Worm (Caenorhabditis elegans) whole organism, midembryonic: ENCODE measurements around the gene cest-34.

Experiments
- cog-1 ChIP-seq: sonication (generic microtip); optimal IDR thresholded peaks from 2 replicates; lab custom pipeline; 2016; ENCODE audit warnings: missing genetic modification characterization, missing compliant biosample characterization
- flt-1 ChIP-seq: fragments of 200-800 bp; sonication (Bioruptor generic); IDR thresholded peaks from 2 replicates; pipeline ENCODE4 v1.3.6; 2022; ENCODE audit warnings: missing genetic modification characterization, missing compliant biosample characterization
- ztf-29 ChIP-seq: fragments of 200-800 bp; sonication (Bioruptor generic); IDR thresholded peaks from 2 replicates; pipeline ENCODE4 v1.3.6; 2022; ENCODE audit warnings: missing genetic modification reagents, missing genetic modification characterization, missing compliant biosample characterization

DNA sequence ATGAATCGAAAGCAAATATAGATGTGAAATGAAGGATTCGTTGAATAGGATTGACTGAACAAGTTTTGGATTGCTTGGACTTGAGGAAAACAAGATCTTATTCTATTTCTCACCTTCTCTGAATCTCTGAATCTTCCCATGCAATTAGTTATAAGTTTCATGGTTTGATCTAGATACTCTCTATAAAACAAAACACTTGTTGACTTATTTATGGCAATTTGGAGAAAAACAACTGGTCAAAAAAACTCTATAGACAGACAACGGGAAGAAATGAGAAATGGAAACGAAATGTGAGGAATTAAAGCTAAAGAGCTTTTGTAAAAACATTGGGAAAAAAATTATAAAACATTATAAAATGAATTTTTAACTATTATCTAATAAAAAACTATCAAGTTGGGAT, 18.1 kb downstream of the cest-34 start, which contains the start of gene W02F12.8:
- no peak for TF ChIP-seq flt-1
- TF ChIP-seq cog-1 (tag; lab: Kevin White, UChicago), result no peak
- no peak for TF ChIP-seq ztf-29 (GFP tag; lab: Robert Waterston, UW)
